Fruit fly (Drosophila melanogaster): ENCODE data around the gene rut.

DNA sequence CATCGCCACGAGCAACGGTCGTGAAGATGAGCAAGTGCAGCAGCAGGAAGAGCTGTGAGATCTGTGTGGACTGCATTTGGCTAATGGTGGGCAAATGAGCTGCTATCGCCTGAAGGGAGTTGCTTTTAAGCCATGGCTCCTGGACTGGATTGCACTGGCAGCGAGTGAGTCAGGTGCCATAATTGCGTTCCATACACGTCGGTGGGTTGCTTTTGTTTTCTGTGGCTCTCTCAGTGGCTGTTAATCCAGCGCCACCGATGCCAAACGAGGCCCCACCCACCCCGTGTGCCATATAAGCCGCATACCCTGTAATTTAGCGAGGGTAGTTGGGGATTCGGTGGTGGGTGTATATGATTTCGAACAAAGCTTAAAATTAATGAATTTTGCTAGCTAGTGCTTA lies 18.8 kb upstream of the rut start, which contains the start of gene CG12539:
- TF ChIP-seq lz (GFP tag; optimal IDR thresholded peaks at IDR 0.05) (no peak), CG34406 (GFP tag; optimal IDR thresholded peaks at IDR 0.05) (no peak), ss (GFP tag; optimal IDR thresholded peaks at IDR 0.05) (no peak), Hr4 (GFP tag; optimal IDR thresholded peaks at IDR 0.05) (no peak), Gug (GFP tag; IDR thresholded peaks at IDR 0.05) (no peak), CG9139 (GFP tag; optimal IDR thresholded peaks at IDR 0.05) (no peak), CG11902 (GFP tag; optimal IDR thresholded peaks at IDR 0.05) (no peak)

Data from whole organism, prepupa.